Worm (Caenorhabditis elegans): ENCODE data around the gene cids-1.

DNA sequence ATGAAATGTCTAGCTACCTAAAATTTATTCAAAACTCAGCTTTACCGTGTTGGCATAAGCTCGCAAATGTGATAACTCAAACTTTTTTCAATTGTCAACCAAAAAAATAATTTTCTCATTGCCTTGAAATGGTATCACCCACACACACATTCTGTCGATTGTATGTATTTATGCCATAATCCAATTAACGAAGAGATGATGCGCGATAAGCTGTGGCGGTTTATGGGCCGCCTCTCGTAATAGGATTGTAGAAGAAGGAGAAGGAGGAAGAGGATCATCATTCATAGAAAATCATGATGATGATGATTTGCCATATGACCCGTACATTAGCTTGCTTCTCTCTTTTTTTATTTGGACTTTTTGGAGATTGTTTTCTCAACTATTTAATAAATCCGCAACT, 44.9 kb downstream of the cids-1 start:
- no peak for TF ChIP-seq flt-1 (GFP tag; IDR thresholded peaks at IDR 0.05)
- TF ChIP-seq hnd-1 (tag; optimal IDR thresholded peaks at IDR 0.05): no peak
- TF ChIP-seq ama-1 (optimal IDR thresholded peaks at IDR 0.05): no peak
- no peak for TF ChIP-seq ceh-36 (tag; optimal IDR thresholded peaks at IDR 0.05)
- no peak for TF ChIP-seq B0310.2 (tag; optimal IDR thresholded peaks at IDR 0.05)
- TF ChIP-seq F13C5.2 (tag; optimal IDR thresholded peaks at IDR 0.05): no peak
- no peak for TF ChIP-seq ceh-13 (GFP tag; optimal IDR thresholded peaks at IDR 0.05)
- TF ChIP-seq hmbx-1 (tag; optimal IDR thresholded peaks at IDR 0.05): no peak
- TF ChIP-seq tbx-11 (GFP tag; IDR thresholded peaks at IDR 0.05): no peak
- no peak for TF ChIP-seq hmg-4 (GFP tag; optimal IDR thresholded peaks at IDR 0.05)
- TF ChIP-seq aly-1 (tag; optimal IDR thresholded peaks at IDR 0.05): no peak

Data from whole organism, early embryonic.